Worm (Caenorhabditis elegans): Measurements from ENCODE around the gene srh-74.
A peak's percentile ranks its signal among the peaks of the same experiment; 100 is the strongest.

srh-74 gene

DNA sequence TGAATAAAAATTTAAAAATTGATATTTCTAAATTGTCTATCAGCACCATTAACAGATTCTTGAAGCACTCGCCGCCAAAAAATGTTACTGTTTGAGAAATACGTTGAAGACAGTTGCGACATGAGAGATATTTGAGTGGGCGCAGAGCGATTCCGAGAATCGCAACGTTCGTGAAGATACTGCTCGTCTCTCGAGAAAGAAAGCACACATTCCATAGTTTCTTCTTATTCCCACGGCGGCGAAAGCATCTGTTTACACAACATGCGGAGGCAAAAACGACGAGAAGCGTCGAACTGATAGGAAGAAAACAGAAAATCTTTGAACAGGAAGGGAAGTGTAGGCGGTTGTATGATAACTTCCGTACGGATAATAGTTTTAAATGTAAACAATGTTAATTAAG is 33.9 kb upstream of the srh-74 start:
- no peak for TF ChIP-seq tbx-37 (GFP tag; conservative IDR thresholded peaks at IDR 0.05)

DNA sequence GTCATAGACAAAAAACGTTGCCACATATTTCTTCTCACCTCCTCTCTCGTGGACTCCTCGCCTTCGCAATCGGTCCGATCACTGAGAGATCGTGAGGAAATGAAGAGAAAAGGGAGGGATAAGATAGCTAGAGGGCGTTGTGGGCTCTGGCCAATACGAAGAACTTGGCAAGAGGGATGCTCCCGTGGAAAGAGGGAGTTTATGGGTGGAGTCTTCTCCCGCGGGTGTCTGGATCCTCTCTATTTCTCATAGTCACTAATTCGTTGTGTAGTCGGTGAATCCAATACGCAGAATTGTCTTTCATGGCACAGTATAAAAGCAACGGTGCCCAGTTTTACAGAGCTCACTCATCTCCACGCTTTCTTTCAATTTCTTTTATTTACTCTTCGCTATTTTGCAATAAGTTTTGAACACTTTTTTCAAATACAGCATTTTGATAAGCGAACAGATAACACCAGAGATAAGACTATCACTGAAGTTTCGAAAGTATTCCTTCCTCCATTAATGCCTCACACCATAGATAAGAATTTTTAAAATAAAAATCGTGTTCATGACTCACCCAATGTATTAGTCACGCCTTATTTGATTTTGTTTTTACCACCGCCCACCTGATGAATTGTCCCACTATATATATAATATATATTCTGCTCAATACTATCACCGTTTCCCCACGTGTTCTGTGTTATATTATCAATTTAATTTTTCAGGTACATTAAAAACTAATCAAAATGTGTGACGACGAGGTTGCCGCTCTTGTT is 31.9 kb upstream of the srh-74 start, which contains the start of gene act-1:
act-1 (plus strand) TSS at position 708 of the 758 bp plus-strand sequence.
- TF ChIP-seq F13C5.2 (tag; optimal IDR thresholded peaks at IDR 0.05) (peak; percentile 26), ama-1 (optimal IDR thresholded peaks at IDR 0.05) (no peak), ceh-13 (GFP tag; optimal IDR thresholded peaks at IDR 0.05) (no peak), pes-1 (GFP tag; IDR thresholded peaks at IDR 0.05) (peak; percentile 10; the same call in 1 of the 2 replicates), flt-1 (GFP tag; IDR thresholded peaks at IDR 0.05) (0 out of 2 replicates have a peak, but pooled peaks have one; percentile 37), hmg-4 (GFP tag; optimal IDR thresholded peaks at IDR 0.05) (peak; percentile 73)

DNA sequence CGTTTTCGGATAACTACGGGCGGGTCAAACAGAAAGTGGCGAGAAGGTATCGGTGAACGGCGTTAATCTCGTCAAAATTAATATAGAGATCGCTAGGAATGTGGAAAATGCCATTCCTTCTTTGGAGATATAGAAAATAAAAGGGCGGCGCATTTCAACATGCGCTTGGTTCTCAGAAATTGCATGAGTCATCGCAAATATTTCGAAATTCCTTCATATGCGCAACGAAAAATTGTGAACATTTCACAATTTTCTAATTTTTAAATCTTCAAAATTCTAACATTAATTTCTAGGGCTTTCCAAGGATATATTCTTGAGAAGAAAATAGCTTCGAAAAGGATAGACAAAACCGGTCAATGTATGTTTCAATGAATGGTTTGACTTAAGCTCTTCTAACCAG is 30.3 kb upstream of the srh-74 start:
- TF ChIP-seq hnd-1 (tag; optimal IDR thresholded peaks at IDR 0.05) (no peak), ceh-13 (GFP tag; optimal IDR thresholded peaks at IDR 0.05) (no peak), tbx-37 (GFP tag; conservative IDR thresholded peaks at IDR 0.05) (no peak), flt-1 (GFP tag; IDR thresholded peaks at IDR 0.05) (no peak), ama-1 (optimal IDR thresholded peaks at IDR 0.05) (no peak), tbx-11 (GFP tag; IDR thresholded peaks at IDR 0.05) (no peak), aly-1 (tag; optimal IDR thresholded peaks at IDR 0.05) (no peak), scrt-1 (GFP tag; IDR thresholded peaks at IDR 0.05) (no peak), hmbx-1 (tag; optimal IDR thresholded peaks at IDR 0.05) (no peak), B0310.2 (tag; optimal IDR thresholded peaks at IDR 0.05) (no peak)

DNA sequence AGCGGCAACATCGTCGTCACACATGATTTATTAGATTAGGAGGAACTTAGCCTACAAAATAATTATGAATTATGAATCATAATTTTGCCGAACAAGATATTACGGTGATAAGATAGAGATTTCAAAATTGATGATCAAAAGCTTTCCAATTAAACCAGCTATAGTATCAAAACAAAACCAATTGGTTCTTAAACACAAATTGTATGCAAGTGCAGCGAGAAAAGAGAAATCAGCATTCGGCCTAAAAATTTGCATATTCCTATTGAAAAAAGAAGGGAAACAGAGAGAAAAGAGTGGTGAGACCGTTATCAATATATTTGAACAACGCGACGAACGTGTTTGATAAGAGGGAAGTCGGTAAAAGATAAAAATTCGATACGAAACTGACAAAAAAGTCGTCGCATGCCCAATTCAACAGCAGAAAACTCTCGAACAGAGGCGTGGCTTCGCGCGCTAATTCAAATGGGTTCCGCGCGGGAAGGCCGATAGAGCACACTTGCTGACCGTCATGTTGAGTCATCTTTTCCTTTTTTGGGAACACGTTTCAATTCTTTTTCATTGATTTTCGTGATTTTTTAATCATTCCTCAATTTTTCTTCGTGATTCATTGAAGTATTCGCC is 29.6 kb upstream of the srh-74 start, which contains the start of gene act-2:
act-2 (minus strand) TSS at position 51 of the 621 bp plus-strand sequence.
- TF ChIP-seq scrt-1 (GFP tag; IDR thresholded peaks at IDR 0.05) (no peak), B0310.2 (tag; optimal IDR thresholded peaks at IDR 0.05) (peak; percentile 38), tbx-11 (GFP tag; IDR thresholded peaks at IDR 0.05) (no peak)

DNA sequence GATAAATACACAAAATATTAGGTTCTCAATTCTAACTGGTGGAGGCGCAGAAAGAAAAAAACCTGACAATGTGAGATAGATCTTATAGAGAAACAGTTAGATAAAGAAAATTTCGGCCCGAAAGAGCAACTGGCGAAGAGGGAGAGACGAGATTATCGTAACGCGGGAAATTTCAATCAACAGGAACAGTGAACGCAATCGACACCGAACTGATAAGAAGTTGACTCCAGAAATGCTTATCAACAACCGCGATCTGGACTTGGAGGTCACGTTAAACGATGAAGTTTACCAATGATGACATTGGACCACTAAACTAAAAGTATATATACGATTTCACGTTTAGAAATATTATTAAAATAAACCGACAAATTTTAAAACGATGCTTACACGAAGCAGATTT is 27.8 kb upstream of the srh-74 start:
- TF ChIP-seq tbx-37 (GFP tag; conservative IDR thresholded peaks at IDR 0.05) (no peak), scrt-1 (GFP tag; IDR thresholded peaks at IDR 0.05) (no peak)

DNA sequence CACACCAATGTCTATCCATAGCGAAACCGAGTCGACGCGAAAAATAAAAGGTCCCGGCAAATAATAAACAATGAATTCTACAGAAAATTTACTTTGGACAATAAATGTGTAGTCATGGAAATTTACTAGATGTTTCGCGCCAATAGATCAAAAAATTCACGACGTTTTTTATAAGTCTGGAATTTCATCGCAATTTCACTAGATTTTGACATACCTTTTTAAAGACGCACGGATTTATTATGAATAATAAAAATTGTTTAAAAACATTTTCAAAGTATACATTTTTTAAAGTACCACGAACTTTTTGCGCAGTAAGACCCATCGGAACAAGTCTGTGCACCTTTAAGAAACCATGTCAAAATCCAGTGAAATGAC is 27.4 kb upstream of the srh-74 start:
- TF ChIP-seq ets-7 (tag; optimal IDR thresholded peaks at IDR 0.05): no peak
- no peak for TF ChIP-seq B0310.2 (tag; optimal IDR thresholded peaks at IDR 0.05)
- TF ChIP-seq ceh-36 (tag; optimal IDR thresholded peaks at IDR 0.05): no peak
- no peak for TF ChIP-seq F13C5.2 (tag; optimal IDR thresholded peaks at IDR 0.05)
- no peak for TF ChIP-seq scrt-1 (GFP tag; IDR thresholded peaks at IDR 0.05)
- TF ChIP-seq sea-1 (GFP tag; conservative IDR thresholded peaks at IDR 0.05): no peak
- no peak for TF ChIP-seq hmg-4 (GFP tag; optimal IDR thresholded peaks at IDR 0.05)
- TF ChIP-seq ama-1 (optimal IDR thresholded peaks at IDR 0.05): no peak

DNA sequence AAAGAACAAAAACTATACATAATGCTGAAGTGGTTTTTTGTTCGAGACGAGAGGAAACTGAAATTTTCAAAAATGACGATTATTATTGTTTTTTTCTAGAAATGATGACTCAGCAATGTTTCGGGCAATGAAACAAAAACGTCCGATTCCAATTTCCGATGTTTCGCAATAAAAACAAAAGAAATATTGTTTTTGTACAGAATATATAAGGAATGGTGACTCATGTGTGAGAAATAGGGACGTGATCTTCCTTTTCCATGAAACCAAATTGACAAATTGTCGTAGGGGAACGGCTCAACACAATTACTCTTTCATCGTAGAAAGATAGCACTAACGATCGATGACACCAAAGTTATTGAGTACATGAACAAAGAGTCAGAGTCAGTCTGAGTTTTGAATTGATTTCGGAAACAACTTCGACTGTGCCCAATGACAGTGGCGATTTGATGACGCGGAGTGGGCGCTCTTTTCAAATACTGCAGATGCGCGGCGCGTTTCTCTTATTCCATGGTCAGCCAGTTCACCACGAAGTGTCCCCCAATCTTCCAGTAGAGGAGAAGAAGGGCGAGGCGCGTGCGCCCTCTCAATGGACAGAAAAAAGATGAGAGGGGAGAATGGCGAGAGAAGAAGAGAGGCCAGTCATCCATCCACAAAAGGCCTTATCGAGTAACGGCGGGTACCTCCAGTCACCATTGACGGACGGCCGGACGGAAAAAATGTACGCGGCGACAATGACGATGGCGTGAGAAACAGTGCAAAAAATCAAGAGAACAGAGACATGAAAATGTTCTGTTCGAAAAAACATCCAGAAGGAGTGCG is 26.8 kb upstream of the srh-74 start:
- TF ChIP-seq aly-1 (tag; optimal IDR thresholded peaks at IDR 0.05) (peak; percentile 28), hmg-4 (GFP tag; optimal IDR thresholded peaks at IDR 0.05) (peak; percentile 42), tbx-37 (GFP tag; conservative IDR thresholded peaks at IDR 0.05) (no peak; the same call in 1 of the 2 replicates), ama-1 (optimal IDR thresholded peaks at IDR 0.05) (no peak), hmbx-1 (tag; optimal IDR thresholded peaks at IDR 0.05) (no peak), ets-7 (tag; optimal IDR thresholded peaks at IDR 0.05) (no peak), hnd-1 (tag; optimal IDR thresholded peaks at IDR 0.05) (no peak), flt-1 (GFP tag; IDR thresholded peaks at IDR 0.05) (no peak), pes-1 (GFP tag; IDR thresholded peaks at IDR 0.05) (peak; percentile 34; the same call in 1 of the 2 replicates), B0310.2 (tag; optimal IDR thresholded peaks at IDR 0.05) (no peak), ceh-36 (tag; optimal IDR thresholded peaks at IDR 0.05) (no peak), sea-1 (GFP tag; conservative IDR thresholded peaks at IDR 0.05) (no peak), F13C5.2 (tag; optimal IDR thresholded peaks at IDR 0.05) (no peak), scrt-1 (GFP tag; IDR thresholded peaks at IDR 0.05) (no peak), ceh-13 (GFP tag; optimal IDR thresholded peaks at IDR 0.05) (no peak), tra-4 (tag; optimal IDR thresholded peaks at IDR 0.05) (no peak), tbx-11 (GFP tag; IDR thresholded peaks at IDR 0.05) (no peak)

DNA sequence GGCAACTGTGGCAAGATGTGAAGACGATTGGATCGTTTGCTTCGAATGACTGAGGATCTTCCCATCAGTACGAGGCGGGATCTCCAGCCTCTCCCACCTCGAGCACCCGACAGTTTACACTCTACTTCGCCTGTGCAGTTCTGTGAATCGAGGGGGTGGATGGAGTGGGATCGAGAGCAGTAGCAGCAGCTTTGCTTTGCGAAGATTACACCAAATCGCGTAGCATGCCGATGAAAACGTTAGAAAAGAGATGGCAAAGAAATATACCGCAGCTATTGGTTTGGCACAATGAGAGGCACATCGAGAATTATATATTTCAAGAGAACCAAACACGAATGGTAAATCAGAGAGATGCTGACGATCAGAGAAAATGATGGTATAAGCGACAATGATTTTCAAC is 25.9 kb upstream of the srh-74 start, which contains the start of gene act-3:
act-3 (minus strand) TSS at position 51 of the 400 bp plus-strand sequence.
- TF ChIP-seq ets-7 (tag; optimal IDR thresholded peaks at IDR 0.05) (no peak), tbx-37 (GFP tag; conservative IDR thresholded peaks at IDR 0.05) (no peak), tra-4 (tag; optimal IDR thresholded peaks at IDR 0.05) (no peak), hmg-4 (GFP tag; optimal IDR thresholded peaks at IDR 0.05) (no peak), aly-1 (tag; optimal IDR thresholded peaks at IDR 0.05) (no peak), hmbx-1 (tag; optimal IDR thresholded peaks at IDR 0.05) (no peak), B0310.2 (tag; optimal IDR thresholded peaks at IDR 0.05) (no peak), ceh-13 (GFP tag; optimal IDR thresholded peaks at IDR 0.05) (no peak), pes-1 (GFP tag; IDR thresholded peaks at IDR 0.05) (no peak), ceh-36 (tag; optimal IDR thresholded peaks at IDR 0.05) (no peak), F13C5.2 (tag; optimal IDR thresholded peaks at IDR 0.05) (no peak)

Data from whole organism, early embryonic.